Worm (Caenorhabditis elegans) whole organism, late embryonic: Measurements from ENCODE around the gene F13H10.1.

Experiments
- F13H6.1 ChIP-seq: sonication (generic microtip); optimal IDR thresholded peaks from 2 replicates; lab custom pipeline; 2016; ENCODE audit warnings: missing genetic modification characterization, missing compliant biosample characterization
- K02D7.2 ChIP-seq: sonication (generic microtip); optimal IDR thresholded peaks from 2 replicates; lab custom pipeline; 2017; ENCODE audit warnings: mild to moderate bottlenecking, missing genetic modification characterization, missing compliant biosample characterization
- ahr-1 ChIP-seq: sonication (generic microtip); optimal IDR thresholded peaks from 2 replicates; lab custom pipeline; 2016; ENCODE audit warnings: missing genetic modification characterization, missing compliant biosample characterization
- ceh-48 ChIP-seq: sonication (generic microtip); optimal IDR thresholded peaks from 2 replicates; lab custom pipeline; 2016; ENCODE audit warnings: missing genetic modification characterization, inconsistent platforms, missing compliant biosample characterization
- elt-2 ChIP-seq: sonication (generic microtip); optimal IDR thresholded peaks from 2 replicates; lab custom pipeline; 2016; ENCODE audit warnings: missing genetic modification reagents, missing genetic modification characterization, missing compliant biosample characterization
- elt-4 ChIP-seq: sonication (generic microtip); optimal IDR thresholded peaks from 2 replicates; lab custom pipeline; 2016; ENCODE audit warnings: missing genetic modification characterization, missing compliant biosample characterization
- ets-4 ChIP-seq: sonication (generic microtip); optimal IDR thresholded peaks from 2 replicates; lab custom pipeline; 2016; ENCODE audit warnings: missing genetic modification characterization, missing compliant biosample characterization
- fkh-10 ChIP-seq: fragments of 150-350 bp; optimal IDR thresholded peaks from 2 replicates; lab custom pipeline; 2014; ENCODE audit warnings: missing biosample characterization, missing genetic modification reagents, missing genetic modification characterization
- lin-11 ChIP-seq: fragments of 200-800 bp; sonication (Bioruptor generic); optimal IDR thresholded peaks from 2 replicates; lab custom pipeline; 2018; ENCODE audit warnings: mild to moderate bottlenecking, missing genetic modification characterization, missing compliant biosample characterization
- pax-1 ChIP-seq: fragments of 150-350 bp; optimal IDR thresholded peaks from 2 replicates; lab custom pipeline; 2014; ENCODE audit warnings: missing biosample characterization, missing genetic modification characterization
- pha-4 ChIP-seq: fragments of 150-350 bp; optimal IDR thresholded peaks from 2 replicates; lab custom pipeline; 2018; ENCODE audit warnings: missing biosample characterization, missing genetic modification reagents, missing genetic modification characterization
- unc-86 ChIP-seq: sonication (generic microtip); optimal IDR thresholded peaks from 2 replicates; lab custom pipeline; 2016; ENCODE audit warnings: missing genetic modification characterization, missing compliant biosample characterization

DNA sequence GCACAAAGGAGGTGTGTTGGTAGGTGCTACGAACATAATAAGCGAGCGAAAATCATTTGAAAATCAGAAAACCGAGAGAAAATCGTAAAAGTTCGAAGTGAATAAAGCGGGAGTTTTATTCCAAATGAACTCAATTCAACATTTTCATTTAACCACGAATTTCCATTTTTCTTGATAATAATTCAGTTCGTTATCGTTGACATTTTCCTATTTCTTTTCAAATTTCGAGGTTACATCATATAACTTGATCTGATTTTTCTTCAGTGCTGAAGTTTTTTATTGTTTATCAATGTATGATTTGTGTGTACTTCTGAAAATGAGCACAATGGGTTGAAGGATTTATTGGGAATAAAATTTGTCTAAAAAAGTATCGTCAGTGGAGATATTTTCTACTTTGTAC lies 27.3 kb downstream of the F13H10.1 start:
- no peak for TF ChIP-seq elt-2
- no peak for TF ChIP-seq K02D7.2
- no peak for TF ChIP-seq fkh-10
- TF ChIP-seq F13H6.1 (tag; lab: Kevin White, UChicago), result no peak
- TF ChIP-seq ceh-48 (tag; lab: Kevin White, UChicago), result no peak
- no peak for TF ChIP-seq elt-4 (tag; lab: Kevin White, UChicago)
- no peak for TF ChIP-seq unc-86 (tag; lab: Kevin White, UChicago)
- TF ChIP-seq pax-1, result no peak
- TF ChIP-seq pha-4 (tag; lab: Kevin White, UChicago), result no peak
- no peak for TF ChIP-seq ahr-1 (tag; lab: Kevin White, UChicago)
- TF ChIP-seq lin-11 (tag; lab: Kevin White, UChicago), result no peak
- TF ChIP-seq ets-4 (tag; lab: Kevin White, UChicago), result no peak
